Fruit fly (Drosophila melanogaster): Measurements from ENCODE around the gene CG11668.

Gene CG11668

dm6 chr3R:13044459-13044858 is 6.3 kb downstream of the CG11668 start, which contains the start of gene Hsc70-2:
Gene Hsc70-2, plus strand, starts transcription at chr3R:13044759.
- TF ChIP-seq CTCF (optimal IDR thresholded peaks at IDR 0.05) (no peak), CG8478 (optimal IDR thresholded peaks at IDR 0.05) (no peak)

- TF ChIP-seq CG8478 (optimal IDR thresholded peaks at IDR 0.05), result no peak
- no peak for TF ChIP-seq CTCF (optimal IDR thresholded peaks at IDR 0.05)
Measured at dm6 chr3R:13047431-13047830, 9.3 kb downstream of the CG11668 start, which contains the start of gene CG31157. Gene CG31157, plus strand, starts transcription at chr3R:13047731.

dm6 chr3R:13051298-13051723 is 13.1 kb downstream of the CG11668 start, which contains the start of gene CG7966:
Gene CG7966, minus strand, starts transcription at chr3R:13051453.
- TF ChIP-seq CG8478 (optimal IDR thresholded peaks at IDR 0.05) (no peak), CTCF (optimal IDR thresholded peaks at IDR 0.05) (no peak)

dm6 chr3R:13051942-13052693 is 13.9 kb downstream of the CG11668 start, which contains the start of gene pic:
Gene pic, plus strand, starts transcription at chr3R:13052245.
- no peak for TF ChIP-seq CTCF (optimal IDR thresholded peaks at IDR 0.05)
- no peak for TF ChIP-seq CG8478 (optimal IDR thresholded peaks at IDR 0.05)

dm6 chr3R:13056553-13056952 is 18.4 kb downstream of the CG11668 start:
- TF ChIP-seq CTCF (optimal IDR thresholded peaks at IDR 0.05), result no peak
- no peak for TF ChIP-seq CG8478 (optimal IDR thresholded peaks at IDR 0.05)

dm6 chr3R:13057121-13057805 is 19.1 kb downstream of the CG11668 start, which contains the start of gene sim:
Gene sim, plus strand, starts transcription at chr3R:13057755.
- TF ChIP-seq CTCF (optimal IDR thresholded peaks at IDR 0.05), result no peak
- no peak for TF ChIP-seq CG8478 (optimal IDR thresholded peaks at IDR 0.05)

- TF ChIP-seq CG8478 (optimal IDR thresholded peaks at IDR 0.05), result peak; percentile 60
- peak in 1 of 2 experiments; percentile 9 for TF ChIP-seq CTCF (optimal IDR thresholded peaks at IDR 0.05)
Measured at dm6 chr3R:13063746-13064592, 25.8 kb downstream of the CG11668 start.

dm6 chr3R:13065180-13065757 is 27.1 kb downstream of the CG11668 start:
- no peak for TF ChIP-seq CTCF (optimal IDR thresholded peaks at IDR 0.05)
- TF ChIP-seq CG8478 (optimal IDR thresholded peaks at IDR 0.05), result no peak

dm6 chr3R:13068022-13068421 is 29.8 kb downstream of the CG11668 start:
- TF ChIP-seq CTCF (optimal IDR thresholded peaks at IDR 0.05) (no peak), CG8478 (optimal IDR thresholded peaks at IDR 0.05) (no peak)

dm6 chr3R:13070011-13070619 is 31.9 kb downstream of the CG11668 start:
- TF ChIP-seq CG8478 (optimal IDR thresholded peaks at IDR 0.05), result no peak
- TF ChIP-seq CTCF (optimal IDR thresholded peaks at IDR 0.05), result no peak

- TF ChIP-seq CTCF (optimal IDR thresholded peaks at IDR 0.05), result no peak
- TF ChIP-seq CG8478 (optimal IDR thresholded peaks at IDR 0.05), result no peak
Measured at dm6 chr3R:13072052-13072451, 33.9 kb downstream of the CG11668 start.

dm6 chr3R:13073174-13073573 is 35.0 kb downstream of the CG11668 start:
- no peak for TF ChIP-seq CG8478 (optimal IDR thresholded peaks at IDR 0.05)
- TF ChIP-seq CTCF (optimal IDR thresholded peaks at IDR 0.05), result no peak

- peak in 1 of 2 experiments; percentile 33 for TF ChIP-seq CTCF (optimal IDR thresholded peaks at IDR 0.05)
- TF ChIP-seq CG8478 (optimal IDR thresholded peaks at IDR 0.05), result no peak
Measured at dm6 chr3R:13074588-13074987, 36.4 kb downstream of the CG11668 start.

- TF ChIP-seq CG8478 (optimal IDR thresholded peaks at IDR 0.05) (no peak), CTCF (optimal IDR thresholded peaks at IDR 0.05) (no peak)
Measured at dm6 chr3R:13075728-13076127, 37.6 kb downstream of the CG11668 start.

Measured in S2 (cell line).